Worm (Caenorhabditis elegans) whole organism, L3 larva: ENCODE data around the gene ugt-21.
A peak's percentile ranks its signal among the peaks of the same experiment; 100 is the strongest.

ENCODE experiments used
- R02D3.7 ChIP-seq: fragments of 150-350 bp; optimal IDR thresholded peaks from 2 replicates; lab custom pipeline; 2014; ENCODE audit warnings: missing biosample characterization, missing genetic modification characterization
- aly-2 ChIP-seq: fragments of 150-350 bp; optimal IDR thresholded peaks from 2 replicates; lab custom pipeline; 2014; ENCODE audit warnings: missing biosample characterization, missing genetic modification characterization
- ceh-28 ChIP-seq: fragments of 150-350 bp; optimal IDR thresholded peaks from 2 replicates; lab custom pipeline; 2014; ENCODE audit warnings: missing biosample characterization, missing genetic modification reagents, missing genetic modification characterization
- ceh-9 ChIP-seq: sonication (generic microtip); optimal IDR thresholded peaks from 2 replicates; lab custom pipeline; 2018; ENCODE audit warnings: missing biosample characterization, missing genetic modification characterization
- daf-12 ChIP-seq: fragments of 150-350 bp; optimal IDR thresholded peaks from 2 replicates; lab custom pipeline; 2014; ENCODE audit warnings: missing biosample characterization, missing genetic modification reagents, missing genetic modification characterization
- egl-5 ChIP-seq: fragments of 150-350 bp; optimal IDR thresholded peaks from 2 replicates; lab custom pipeline; 2017; ENCODE audit warnings: missing biosample characterization, missing genetic modification reagents, missing genetic modification characterization, inconsistent platforms
- elt-1 ChIP-seq: fragments of 150-350 bp; optimal IDR thresholded peaks from 2 replicates; lab custom pipeline; 2014; ENCODE audit warnings: missing biosample characterization, missing genetic modification characterization
- elt-2 ChIP-seq: sonication (generic microtip); optimal IDR thresholded peaks from 2 replicates; lab custom pipeline; 2016; ENCODE audit warnings: missing genetic modification reagents, mild to moderate bottlenecking, missing genetic modification characterization, missing compliant biosample characterization
- elt-3 ChIP-seq, 3 experiments: fragments of 150-350 bp in 1 of 3; sonication (generic microtip) in 2 of 3; optimal IDR thresholded peaks; 2 replicates in 2 of 3; 4 replicates in 1 of 3; lab custom pipeline; 2014 to 2017; ENCODE audit warnings: missing biosample characterization in 3 of 3, missing genetic modification characterization in 3 of 3
- fkh-10 ChIP-seq: sonication (generic microtip); optimal IDR thresholded peaks from 2 replicates; lab custom pipeline; 2017; ENCODE audit warnings: missing biosample characterization, missing genetic modification reagents, missing genetic modification characterization
- fos-1 ChIP-seq: fragments of 150-350 bp; optimal IDR thresholded peaks from 2 replicates; lab custom pipeline; 2014; ENCODE audit warnings: missing biosample characterization, missing genetic modification characterization
- hmg-11 ChIP-seq: sonication (generic microtip); optimal IDR thresholded peaks from 2 replicates; lab custom pipeline; 2016; ENCODE audit warnings: missing genetic modification characterization, missing compliant biosample characterization
- jun-1 ChIP-seq: fragments of 150-350 bp; optimal IDR thresholded peaks from 2 replicates; lab custom pipeline; 2014; ENCODE audit warnings: missing biosample characterization, missing genetic modification reagents, missing genetic modification characterization
- lin-15B ChIP-seq: fragments of 150-350 bp; optimal IDR thresholded peaks from 2 replicates; lab custom pipeline; 2014; ENCODE audit warnings: missing biosample characterization, missing genetic modification characterization
- lin-39 ChIP-seq: fragments of 150-350 bp; optimal IDR thresholded peaks from 2 replicates; lab custom pipeline; 2018; ENCODE audit warnings: missing biosample characterization, missing genetic modification reagents, missing genetic modification characterization
- lsy-12 ChIP-seq: sonication (generic microtip); optimal IDR thresholded peaks from 2 replicates; lab custom pipeline; 2016; ENCODE audit warnings: mild to moderate bottlenecking, missing genetic modification characterization, missing compliant biosample characterization
- mml-1 ChIP-seq: fragments of 150-350 bp; sonication (generic microtip); optimal IDR thresholded peaks from 3 replicates; lab custom pipeline; 2014; ENCODE audit warnings: missing biosample characterization, missing genetic modification characterization
- nfya-1 ChIP-seq: sonication (generic microtip); optimal IDR thresholded peaks from 2 replicates; lab custom pipeline; 2017; ENCODE audit warnings: missing genetic modification characterization, mild to moderate bottlenecking, missing compliant biosample characterization, antibody characterized with exemption, moderate library complexity; ENCODE audit not compliant: insufficient read depth
- nhr-23 ChIP-seq: fragments of 150-350 bp; optimal IDR thresholded peaks from 2 replicates; lab custom pipeline; 2014; ENCODE audit warnings: missing biosample characterization, missing genetic modification reagents, missing genetic modification characterization
- nhr-237 ChIP-seq: fragments of 150-350 bp; optimal IDR thresholded peaks from 2 replicates; lab custom pipeline; 2014; ENCODE audit warnings: missing biosample characterization, missing genetic modification characterization
- nhr-25 ChIP-seq: sonication (generic microtip); optimal IDR thresholded peaks from 2 replicates; lab custom pipeline; 2017; ENCODE audit warnings: missing biosample characterization, missing genetic modification characterization
- nhr-28 ChIP-seq: fragments of 150-350 bp; optimal IDR thresholded peaks from 2 replicates; lab custom pipeline; 2014; ENCODE audit warnings: missing biosample characterization, missing genetic modification characterization
- nhr-43 ChIP-seq: sonication (generic microtip); optimal IDR thresholded peaks from 2 replicates; lab custom pipeline; 2016; ENCODE audit warnings: mild to moderate bottlenecking, missing genetic modification characterization, missing compliant biosample characterization; ENCODE audit not compliant: poor library complexity, severe bottlenecking
- nhr-67 ChIP-seq: fragments of 150-350 bp; optimal IDR thresholded peaks from 2 replicates; lab custom pipeline; 2014; ENCODE audit warnings: missing biosample characterization, missing genetic modification characterization
- nhr-76 ChIP-seq: fragments of 150-350 bp; sonication (generic microtip); optimal IDR thresholded peaks from 5 replicates; lab custom pipeline; 2014; ENCODE audit warnings: missing biosample characterization, missing genetic modification characterization
- nhr-77 ChIP-seq: fragments of 150-350 bp; optimal IDR thresholded peaks from 2 replicates; lab custom pipeline; 2014; ENCODE audit warnings: missing biosample characterization, missing genetic modification characterization
- pha-4 ChIP-seq: fragments of 150-350 bp; optimal IDR thresholded peaks from 2 replicates; lab custom pipeline; 2014; ENCODE audit warnings: missing biosample characterization, missing genetic modification reagents, missing genetic modification characterization
- pqm-1 ChIP-seq: fragments of 150-350 bp; optimal IDR thresholded peaks from 2 replicates; lab custom pipeline; 2017; ENCODE audit warnings: missing biosample characterization, missing genetic modification characterization, inconsistent platforms
- sea-2 ChIP-seq: fragments of 150-350 bp; sonication (generic microtip); optimal IDR thresholded peaks from 4 replicates; lab custom pipeline; 2014; ENCODE audit warnings: missing biosample characterization, missing genetic modification reagents, missing genetic modification characterization
- skn-1 ChIP-seq: fragments of 150-350 bp; optimal IDR thresholded peaks from 2 replicates; lab custom pipeline; 2014; ENCODE audit warnings: missing biosample characterization, missing genetic modification characterization
- snpc-4 ChIP-seq: fragments of 150-350 bp; optimal IDR thresholded peaks from 2 replicates; lab custom pipeline; 2014; ENCODE audit warnings: missing biosample characterization, missing genetic modification characterization
- unc-39 ChIP-seq: sonication (generic microtip); optimal IDR thresholded peaks from 4 replicates; lab custom pipeline; 2017; ENCODE audit warnings: missing biosample characterization, missing genetic modification characterization
- ztf-11 ChIP-seq: fragments of 150-350 bp; optimal IDR thresholded peaks from 2 replicates; lab custom pipeline; 2014; ENCODE audit warnings: missing biosample characterization, missing genetic modification characterization
- ztf-4 ChIP-seq: fragments of 150-350 bp; optimal IDR thresholded peaks from 2 replicates; lab custom pipeline; 2014; ENCODE audit warnings: missing biosample characterization, missing genetic modification characterization

Gene ugt-21

ce11 chrIV:9500100-9500499 lies at the start of gene ugt-21:
Gene ugt-21 (plus strand): TSS chrIV:9500311.
- no peak for TF ChIP-seq aly-2
- TF ChIP-seq unc-39 (tag; lab: Kevin White, UChicago), result no peak
- peak; percentile 52 for TF ChIP-seq elt-2 (tag; lab: Kevin White, UChicago)
- no peak for TF ChIP-seq jun-1 (tag; lab: Kevin White, UChicago)

- no peak for TF ChIP-seq elt-3 (tag; optimal IDR thresholded peaks at IDR 0.05; lab: Kevin White, UChicago)
- peak; percentile 3 for TF ChIP-seq nhr-25 (tag; lab: Kevin White, UChicago)
Observed at ce11 chrIV:9450375-9450774, 49.7 kb upstream of the ugt-21 start, which contains the start of gene cpin-1. Gene cpin-1 (plus strand): TSS chrIV:9450675.

DNA sequence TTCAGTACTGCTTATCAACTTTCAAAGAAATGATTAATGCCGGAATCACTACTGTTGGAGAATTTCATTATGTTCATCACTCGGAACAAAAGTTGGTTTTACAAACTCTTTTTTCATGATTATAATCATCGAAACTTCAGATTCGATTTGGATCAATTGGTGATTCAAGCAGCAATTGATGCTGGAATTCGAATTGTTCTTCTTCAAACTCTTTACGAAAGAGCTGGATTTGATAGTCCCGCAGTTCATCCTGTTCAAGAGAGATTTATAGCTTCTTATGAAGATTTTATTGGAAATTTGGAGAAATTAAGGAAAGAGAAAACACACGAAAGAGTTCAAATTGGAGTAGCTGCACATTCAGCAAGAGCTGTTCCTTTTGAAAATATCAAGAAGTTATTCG lies 48.3 kb upstream of the ugt-21 start:
- TF ChIP-seq sea-2 (GFP tag; lab: Kevin White, UChicago), result no peak
- TF ChIP-seq pqm-1 (tag; lab: Kevin White, UChicago), result no peak
- no peak for TF ChIP-seq elt-3 (tag; optimal IDR thresholded peaks at IDR 0.05; lab: Kevin White, UChicago)
- TF ChIP-seq ceh-28 (tag; lab: Kevin White, UChicago), result no peak
- no peak for TF ChIP-seq mml-1 (tag; lab: Kevin White, UChicago)
- TF ChIP-seq nhr-28, result no peak
- TF ChIP-seq nhr-237 (tag; lab: Kevin White, UChicago), result no peak
- no peak for TF ChIP-seq pha-4 (tag; lab: Kevin White, UChicago)
- TF ChIP-seq nhr-23 (tag; lab: Kevin White, UChicago), result no peak
- TF ChIP-seq jun-1 (tag; lab: Kevin White, UChicago), result no peak
- no peak for TF ChIP-seq ztf-4 (tag; lab: Kevin White, UChicago)
- TF ChIP-seq skn-1 (tag; lab: Kevin White, UChicago), result no peak
- no peak for TF ChIP-seq lin-15B
- no peak for TF ChIP-seq fos-1 (tag; lab: Kevin White, UChicago)
- TF ChIP-seq nhr-43 (tag; lab: Kevin White, UChicago), result no peak
- no peak for TF ChIP-seq hmg-11
- TF ChIP-seq lsy-12 (tag; lab: Kevin White, UChicago), result no peak
- TF ChIP-seq nfya-1 (tag; lab: Kevin White, UChicago), result no peak

ce11 chrIV:9457400-9457799 lies 42.7 kb upstream of the ugt-21 start, which contains the start of gene cutl-17:
Gene cutl-17 (minus strand): TSS chrIV:9457500.
- no peak for TF ChIP-seq nhr-237 (tag; lab: Kevin White, UChicago)
- no peak for TF ChIP-seq ztf-11 (tag; lab: Kevin White, UChicago)
- TF ChIP-seq lin-15B, result no peak
- no peak for TF ChIP-seq ceh-28 (tag; lab: Kevin White, UChicago)
- TF ChIP-seq pqm-1 (tag; lab: Kevin White, UChicago), result no peak
- TF ChIP-seq egl-5 (tag; lab: Kevin White, UChicago), result no peak
- no peak for TF ChIP-seq aly-2
- TF ChIP-seq lin-39 (tag; lab: Kevin White, UChicago), result no peak
- no peak for TF ChIP-seq nhr-76
- TF ChIP-seq lsy-12 (tag; lab: Kevin White, UChicago), result no peak
- no peak for TF ChIP-seq daf-12 (tag; lab: Kevin White, UChicago)
- TF ChIP-seq snpc-4, result no peak
- TF ChIP-seq pha-4 (tag; lab: Kevin White, UChicago), result no peak
- no peak for TF ChIP-seq nhr-77 (tag; lab: Kevin White, UChicago)
- no peak for TF ChIP-seq nhr-67 (tag; lab: Kevin White, UChicago)
- no peak for TF ChIP-seq elt-1 (tag; lab: Kevin White, UChicago)
- no peak for TF ChIP-seq mml-1 (tag; lab: Kevin White, UChicago)
- no peak for TF ChIP-seq R02D3.7
- no peak for TF ChIP-seq fkh-10 (GFP tag; lab: Kevin White, UChicago)
- no peak for TF ChIP-seq ceh-9 (tag; lab: Kevin White, UChicago)

ce11 chrIV:9459224-9459781 lies 40.8 kb upstream of the ugt-21 start, which contains the start of gene copb-2:
Gene copb-2 (plus strand): TSS chrIV:9459731.
- TF ChIP-seq nhr-25 (tag; lab: Kevin White, UChicago) (no peak), mml-1 (tag; lab: Kevin White, UChicago) (no peak), nfya-1 (tag; lab: Kevin White, UChicago) (peak; percentile 78), snpc-4 (peak; percentile 85), hmg-11 (peak; percentile 77), egl-5 (tag; lab: Kevin White, UChicago) (peak; percentile 22), lin-15B (peak; percentile 74), R02D3.7 (no peak), ceh-28 (tag; lab: Kevin White, UChicago) (peak; percentile 50), nhr-23 (tag; lab: Kevin White, UChicago) (peak; percentile 57), elt-2 (tag; lab: Kevin White, UChicago) (peak; percentile 43)
